Worm (Caenorhabditis elegans): ENCODE measurements around the gene F52D10.2.

F52D10.2 gene

ce11 chrX:11605214-11605765 is 13.8 kb upstream of the F52D10.2 start, which contains the start of gene ftt-2:
Gene ftt-2, minus strand, starts transcription at chrX:11605419.
- TF ChIP-seq ceh-16 (tag; optimal IDR thresholded peaks at IDR 0.05), result no peak
- peak; percentile 80 for TF ChIP-seq ama-1 (optimal IDR thresholded peaks at IDR 0.05)

ce11 chrX:11603234-11604108 is 12.0 kb upstream of the F52D10.2 start:
- no peak for TF ChIP-seq eor-1 (tag; optimal IDR thresholded peaks at IDR 0.05)
- no peak for TF ChIP-seq nhr-237 (tag; optimal IDR thresholded peaks at IDR 0.05)
- peak; percentile 45 for TF ChIP-seq elt-2 (tag; optimal IDR thresholded peaks at IDR 0.05)
- TF ChIP-seq mdl-1 (tag; optimal IDR thresholded peaks at IDR 0.05), result no peak
- no peak for TF ChIP-seq nhr-28 (tag; optimal IDR thresholded peaks at IDR 0.05)
- TF ChIP-seq unc-62 (GFP tag; optimal IDR thresholded peaks at IDR 0.05), result no peak
- peak; percentile 45 for TF ChIP-seq ztf-4 (tag; optimal IDR thresholded peaks at IDR 0.05)
- TF ChIP-seq R02D3.7 (tag; optimal IDR thresholded peaks at IDR 0.05), result peak; percentile 23
- TF ChIP-seq lsy-12 (tag; optimal IDR thresholded peaks at IDR 0.05), result peak; percentile 67
- no peak for TF ChIP-seq nhr-67 (tag; optimal IDR thresholded peaks at IDR 0.05)
- no peak for TF ChIP-seq ceh-16 (tag; optimal IDR thresholded peaks at IDR 0.05)
- no peak for TF ChIP-seq hmg-11 (tag; optimal IDR thresholded peaks at IDR 0.05)
- TF ChIP-seq pqm-1 (tag; optimal IDR thresholded peaks at IDR 0.05), result no peak
- TF ChIP-seq ceh-9 (tag; optimal IDR thresholded peaks at IDR 0.05), result no peak
- peak; percentile 5 for TF ChIP-seq pha-4 (tag; optimal IDR thresholded peaks at IDR 0.05)
- TF ChIP-seq aly-2 (tag; optimal IDR thresholded peaks at IDR 0.05), result peak; percentile 65
- TF ChIP-seq lin-39 (tag; optimal IDR thresholded peaks at IDR 0.05), result no peak
- no peak for TF ChIP-seq mml-1 (tag; optimal IDR thresholded peaks at IDR 0.05)
- TF ChIP-seq ZK546.5 (tag; optimal IDR thresholded peaks at IDR 0.05), result no peak
- TF ChIP-seq zag-1 (tag; optimal IDR thresholded peaks at IDR 0.05), result no peak
- TF ChIP-seq elt-1 (tag; optimal IDR thresholded peaks at IDR 0.05), result no peak
- TF ChIP-seq sea-2 (GFP tag; optimal IDR thresholded peaks at IDR 0.05), result no peak
- TF ChIP-seq nhr-12 (tag; optimal IDR thresholded peaks at IDR 0.05), result no peak
- no peak for TF ChIP-seq fkh-10 (GFP tag; optimal IDR thresholded peaks at IDR 0.05)
- peak; percentile 67 for TF ChIP-seq nhr-77 (tag; optimal IDR thresholded peaks at IDR 0.05)
- TF ChIP-seq elt-3 (tag; optimal IDR thresholded peaks at IDR 0.05), result no peak
- TF ChIP-seq ceh-82 (tag; optimal IDR thresholded peaks at IDR 0.05), result peak; percentile 28
- peak; percentile 13 for TF ChIP-seq fos-1 (tag; optimal IDR thresholded peaks at IDR 0.05)
- peak; percentile 92 for TF ChIP-seq ama-1 (optimal IDR thresholded peaks at IDR 0.05)
- no peak for TF ChIP-seq nfya-1 (tag; optimal IDR thresholded peaks at IDR 0.05; ENCODE audit: insufficient read depth)
- no peak for TF ChIP-seq fkh-2 (tag; optimal IDR thresholded peaks at IDR 0.05)
- TF ChIP-seq skn-1 (tag; optimal IDR thresholded peaks at IDR 0.05), result peak; percentile 10
- peak; percentile 69 for TF ChIP-seq ceh-28 (tag; optimal IDR thresholded peaks at IDR 0.05)
- TF ChIP-seq egl-27 (tag; optimal IDR thresholded peaks at IDR 0.05), result no peak
- peak; percentile 48 for TF ChIP-seq nhr-23 (tag; optimal IDR thresholded peaks at IDR 0.05)
- no peak for TF ChIP-seq egl-5 (tag; optimal IDR thresholded peaks at IDR 0.05)
- TF ChIP-seq unc-39 (tag; optimal IDR thresholded peaks at IDR 0.05), result no peak
- TF ChIP-seq ztf-11 (tag; optimal IDR thresholded peaks at IDR 0.05), result no peak
- TF ChIP-seq nhr-11 (tag; optimal IDR thresholded peaks at IDR 0.05), result no peak
- no peak for TF ChIP-seq daf-12 (tag; optimal IDR thresholded peaks at IDR 0.05)
- no peak for TF ChIP-seq snpc-4 (tag; optimal IDR thresholded peaks at IDR 0.05)
- TF ChIP-seq tbx-2 (tag; optimal IDR thresholded peaks at IDR 0.05), result peak; percentile 55
- peak; percentile 65 for TF ChIP-seq nhr-43 (tag; optimal IDR thresholded peaks at IDR 0.05; ENCODE audit: poor library complexity, severe bottlenecking)
- peak; percentile 63 for TF ChIP-seq nhr-25 (tag; optimal IDR thresholded peaks at IDR 0.05)
- TF ChIP-seq jun-1 (tag; optimal IDR thresholded peaks at IDR 0.05), result peak; percentile 67
- TF ChIP-seq lin-15B (tag; optimal IDR thresholded peaks at IDR 0.05), result no peak
- TF ChIP-seq nhr-76 (tag; optimal IDR thresholded peaks at IDR 0.05), result no peak

All from whole organism, L3 larva.